Worm (Caenorhabditis elegans) whole organism, young adult: ENCODE results near the gene dnj-22.

Experiments used
- Y95B8A.8 ChIP-seq: fragments of 200-800 bp; sonication (Bioruptor generic); IDR thresholded peaks from 2 replicates; pipeline ENCODE4 v1.3.6; 2022; ENCODE audit warnings: missing genetic modification reagents, missing genetic modification characterization, missing compliant biosample characterization
- bed-1 ChIP-seq: fragments of 200-800 bp; sonication (Bioruptor generic); IDR thresholded peaks from 2 replicates; pipeline ENCODE4 v1.3.6; 2022; ENCODE audit warnings: missing genetic modification reagents, missing genetic modification characterization, missing compliant biosample characterization
- lsl-1 ChIP-seq: fragments of 200-800 bp; sonication (Bioruptor generic); optimal IDR thresholded peaks from 2 replicates; lab custom pipeline; 2018; ENCODE audit warnings: mild to moderate bottlenecking, missing genetic modification characterization, moderate library complexity, missing compliant biosample characterization
- nfya-2 ChIP-seq: fragments of 200-800 bp; sonication (Bioruptor generic); IDR thresholded peaks from 2 replicates; pipeline ENCODE4 v1.3.6; 2022; ENCODE audit warnings: missing genetic modification reagents, missing genetic modification characterization, missing compliant biosample characterization
- snpc-4 ChIP-seq, 5 experiments: fragments of 150-350 bp in 1 of 5; sonication (generic microtip) in 4 of 5; optimal IDR thresholded peaks; 2 replicates each; lab custom pipeline; 2014 to 2018; ENCODE audit warnings: missing genetic modification characterization in 5 of 5, missing biosample characterization in 3 of 5, antibody characterized with exemption in 2 of 5, mild to moderate bottlenecking in 2 of 5, missing compliant biosample characterization in 2 of 5, missing genotype in 2 of 5, moderate library complexity in 2 of 5, missing genetic modification reagents in 1 of 5

- no peak for TF ChIP-seq Y95B8A.8
- TF ChIP-seq bed-1 (GFP tag; lab: Robert Waterston, UW): no peak
- no peak for TF ChIP-seq nfya-2 (GFP tag; lab: Robert Waterston, UW)
- TF ChIP-seq snpc-4 (GFP tag; optimal IDR thresholded peaks at IDR 0.05; lab: Kevin White, UChicago): no peak
- TF ChIP-seq snpc-4 (tag; optimal IDR thresholded peaks at IDR 0.05; lab: Kevin White, UChicago): peak in 1 of 4 experiments; percentile 74
- TF ChIP-seq lsl-1 (GFP tag; lab: Kevin White, UChicago): peak; percentile 28
Observed at ce11 chrV:8495106-8495505, 33.2 kb upstream of the dnj-22 start.
